Worm (Caenorhabditis elegans) whole organism, late embryonic: ENCODE results near the gene cdl-1.

Source experiments
- ama-1 ChIP-seq: fragments of 150-350 bp; optimal IDR thresholded peaks from 2 replicates; lab custom pipeline; 2014
- ceh-19 ChIP-seq: fragments of 200-800 bp; sonication (Bioruptor generic); optimal IDR thresholded peaks from 2 replicates; lab custom pipeline; 2018; ENCODE audit warnings: mild to moderate bottlenecking, missing genetic modification characterization, missing compliant biosample characterization
- ceh-2 ChIP-seq: sonication (generic microtip); optimal IDR thresholded peaks from 2 replicates; lab custom pipeline; 2016; ENCODE audit warnings: missing genotype, missing genetic modification characterization, missing compliant biosample characterization
- ceh-9 ChIP-seq: sonication (generic microtip); optimal IDR thresholded peaks from 2 replicates; lab custom pipeline; 2016; ENCODE audit warnings: mild to moderate bottlenecking, missing genetic modification characterization, inconsistent platforms, missing compliant biosample characterization
- nhr-11 ChIP-seq: fragments of 150-350 bp; optimal IDR thresholded peaks from 2 replicates; lab custom pipeline; 2014; ENCODE audit warnings: missing biosample characterization, missing genetic modification characterization
- pha-4 ChIP-seq: fragments of 150-350 bp; optimal IDR thresholded peaks from 2 replicates; lab custom pipeline; 2018; ENCODE audit warnings: missing biosample characterization, missing genetic modification reagents, missing genetic modification characterization
- tbx-2 ChIP-seq: sonication (generic microtip); optimal IDR thresholded peaks from 2 replicates; lab custom pipeline; 2016; ENCODE audit warnings: missing genetic modification characterization, missing compliant biosample characterization

- TF ChIP-seq pha-4 (no peak), nhr-11 (tag; lab: Kevin White, UChicago) (no peak), tbx-2 (tag; lab: Kevin White, UChicago) (no peak), ama-1 (lab: Kevin White, UChicago) (no peak), ceh-9 (tag; lab: Kevin White, UChicago) (no peak), ceh-19 (no peak), ceh-2 (tag; lab: Kevin White, UChicago) (no peak)
These were observed 34.7 kb downstream of the cdl-1 start, which contains the start of gene R06F6.8 for ce11 chrII:10819928-10820423.
